Fruit fly (Drosophila melanogaster): ENCODE results near the gene Rhau.

The Rhau gene

DNA sequence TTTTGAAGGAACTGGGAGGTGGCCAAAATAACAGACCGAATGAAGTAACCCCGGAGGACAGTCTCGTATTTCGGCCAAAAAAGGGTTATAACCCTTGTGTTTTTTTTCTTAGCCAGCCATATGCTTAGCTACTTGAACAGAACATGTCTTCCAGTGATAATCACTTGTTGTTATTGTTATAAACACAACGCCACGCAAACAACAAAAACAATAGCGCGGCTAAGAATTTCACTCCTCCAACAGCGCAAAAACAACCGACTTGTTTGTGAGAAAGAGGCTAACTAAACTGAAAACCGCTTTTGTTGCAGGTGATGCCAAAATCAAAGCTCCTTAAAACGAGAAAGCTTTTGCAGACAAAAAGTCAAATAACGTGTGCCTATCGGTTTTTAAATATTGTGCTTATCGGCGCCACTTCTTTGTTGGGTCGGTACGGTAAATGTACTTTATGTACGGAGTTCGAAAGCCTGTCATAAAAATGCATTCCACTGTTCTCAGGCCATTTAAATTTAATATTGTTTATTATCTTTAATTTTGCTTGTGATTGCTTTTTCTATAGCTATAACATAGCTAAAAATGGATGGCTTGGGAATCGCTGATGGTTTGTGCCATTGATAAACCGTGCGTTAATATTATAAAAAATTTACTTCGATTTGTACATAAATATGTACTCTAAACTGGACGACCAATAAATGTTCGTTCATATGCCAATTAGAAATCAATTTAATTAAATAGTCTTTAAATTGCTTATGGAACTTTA lies 39.2 kb upstream of the Rhau start, which contains the start of gene vari (continued):
- no peak for TF ChIP-seq CG6654 (GFP tag; optimal IDR thresholded peaks at IDR 0.05)
- no peak for TF ChIP-seq CG2129 (GFP tag; IDR thresholded peaks at IDR 0.05; ENCODE audit: partially characterized antibody)
- no peak for TF ChIP-seq CG4404 (GFP tag; IDR thresholded peaks at IDR 0.05)
- TF ChIP-seq tna (GFP tag; IDR thresholded peaks at IDR 0.05; ENCODE audit: partially characterized antibody) = 0 out of 2 replicates have a peak, but pooled peaks have one; percentile 26
- TF ChIP-seq CG10979 (tag; optimal IDR thresholded peaks at IDR 0.05) = no peak
- no peak for TF ChIP-seq Nf-YC (tag; optimal IDR thresholded peaks at IDR 0.05)
- TF ChIP-seq CG11696 (GFP tag; IDR thresholded peaks at IDR 0.05) = no peak
- TF ChIP-seq btn (GFP tag; optimal IDR thresholded peaks at IDR 0.05) = no peak
- TF ChIP-seq pho (GFP tag; optimal IDR thresholded peaks at IDR 0.05) = no peak
- no peak for TF ChIP-seq Gsc (GFP tag; IDR thresholded peaks at IDR 0.05)
- TF ChIP-seq CG17361 (GFP tag; IDR thresholded peaks at IDR 0.05) = peak; percentile 37; the same call in 1 of the 3 replicates
- TF ChIP-seq CG13624 (GFP tag; optimal IDR thresholded peaks at IDR 0.05) = peak; percentile 14
- TF ChIP-seq CkIIα-i1 (GFP tag; IDR thresholded peaks at IDR 0.05) = no peak
- no peak for TF ChIP-seq insv (GFP tag; optimal IDR thresholded peaks at IDR 0.05)
- no peak for TF ChIP-seq CG5245 (GFP tag; optimal IDR thresholded peaks at IDR 0.05)
- TF ChIP-seq YL-1 (GFP tag; optimal IDR thresholded peaks at IDR 0.05) = no peak
- TF ChIP-seq sisA (GFP tag; IDR thresholded peaks at IDR 0.05) = no peak
- TF ChIP-seq dpn (GFP tag; optimal IDR thresholded peaks at IDR 0.05) = no peak
- no peak for TF ChIP-seq Dip3 (GFP tag; optimal IDR thresholded peaks at IDR 0.05)
- no peak for TF ChIP-seq CG1792 (GFP tag; optimal IDR thresholded peaks at IDR 0.05)
- TF ChIP-seq Atf-2 (GFP tag; optimal IDR thresholded peaks at IDR 0.05) = no peak
- no peak for TF ChIP-seq CG8478 (optimal IDR thresholded peaks at IDR 0.05)
- peak; percentile 19 for TF ChIP-seq caup (GFP tag; optimal IDR thresholded peaks at IDR 0.05; ENCODE audit: severe bottlenecking)
- TF ChIP-seq HmgD (GFP tag; optimal IDR thresholded peaks at IDR 0.05) = no peak
- no peak for TF ChIP-seq az2 (GFP tag; optimal IDR thresholded peaks at IDR 0.05)
- TF ChIP-seq dmrt99B (tag; optimal IDR thresholded peaks at IDR 0.05) = no peak
- no peak for TF ChIP-seq CrebB (tag; optimal IDR thresholded peaks at IDR 0.05)
- no peak for TF ChIP-seq cg (GFP tag; optimal IDR thresholded peaks at IDR 0.05)
- no peak for TF ChIP-seq fu2 (GFP tag; optimal IDR thresholded peaks at IDR 0.05)
- peak; percentile 3 for TF ChIP-seq gro (GFP tag; optimal IDR thresholded peaks at IDR 0.05)
- no peak for TF ChIP-seq zf30C (GFP tag; optimal IDR thresholded peaks at IDR 0.05)
- TF ChIP-seq CG13894 (tag; optimal IDR thresholded peaks at IDR 0.05) = peak; percentile 61
- TF ChIP-seq esg (GFP tag; conservative IDR thresholded peaks at IDR 0.05) = no peak
- TF ChIP-seq Antp (GFP tag; optimal IDR thresholded peaks at IDR 0.05) = no peak
- no peak for TF ChIP-seq TFAM (GFP tag; optimal IDR thresholded peaks at IDR 0.05)
- no peak for TF ChIP-seq CG17802 (tag; optimal IDR thresholded peaks at IDR 0.05)
- TF ChIP-seq unpg (GFP tag; optimal IDR thresholded peaks at IDR 0.05) = no peak
- TF ChIP-seq CG12071 (GFP tag; optimal IDR thresholded peaks at IDR 0.05) = peak; percentile 20
- peak; percentile 11; the same call in 1 of the 2 replicates for TF ChIP-seq sob (GFP tag; IDR thresholded peaks at IDR 0.05)
- no peak for TF ChIP-seq fru (optimal IDR thresholded peaks at IDR 0.05)
- no peak for TF ChIP-seq CG11456 (GFP tag; IDR thresholded peaks at IDR 0.05)
- no peak for TF ChIP-seq CG11093 (GFP tag; IDR thresholded peaks at IDR 0.05)
- peak; percentile 18 for TF ChIP-seq CG15269 (tag; optimal IDR thresholded peaks at IDR 0.05)

Data from whole organism, embryonic.